Fruit fly (Drosophila melanogaster): ENCODE results near the gene Esp.

DNA sequence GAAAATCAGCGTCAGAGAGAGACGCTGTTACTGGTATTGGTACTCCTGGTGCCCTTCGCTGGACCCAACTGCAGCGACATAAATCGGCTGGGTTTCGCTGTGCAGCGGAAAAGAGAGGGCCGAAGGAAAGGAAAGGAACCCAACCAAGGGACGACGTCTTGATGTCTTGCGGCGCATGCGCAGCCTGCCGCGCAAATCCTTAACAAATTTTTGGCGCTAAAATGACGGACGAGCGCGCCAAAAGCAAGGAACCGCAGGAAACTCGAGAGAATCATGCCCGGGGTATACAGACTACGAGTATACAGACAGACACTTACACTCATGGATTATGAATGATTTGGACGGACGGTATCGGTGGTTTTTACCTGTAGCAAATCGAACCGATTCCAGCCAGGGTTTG, 25.2 kb downstream of the Esp start:
- TF ChIP-seq usp (GFP tag; optimal IDR thresholded peaks at IDR 0.05) (no peak), CG8478 (optimal IDR thresholded peaks at IDR 0.05) (no peak), psq (optimal IDR thresholded peaks at IDR 0.05) (no peak)
